Fruit fly (Drosophila melanogaster): ENCODE data around the gene CG32240.
A peak's percentile ranks its signal among the peaks of the same experiment; 100 is the strongest.

The CG32240 gene

dm6 chr3L:4380231-4380645 is 1.2 kb downstream of the CG32240 start, which contains the start of gene DopEcR (continued):
- no peak for TF ChIP-seq CG11085 (GFP tag; IDR thresholded peaks at IDR 0.05)
- no peak for TF ChIP-seq slp2 (GFP tag; optimal IDR thresholded peaks at IDR 0.05)
- TF ChIP-seq Lim3 (GFP tag; IDR thresholded peaks at IDR 0.05), result no peak
- TF ChIP-seq lbe (GFP tag; optimal IDR thresholded peaks at IDR 0.05), result no peak
- TF ChIP-seq CG18011 (GFP tag; optimal IDR thresholded peaks at IDR 0.05), result no peak
- no peak for TF ChIP-seq CG1233 (GFP tag; optimal IDR thresholded peaks at IDR 0.05)
- no peak for TF ChIP-seq CG4282 (GFP tag; optimal IDR thresholded peaks at IDR 0.05)
- peak; percentile 32 for TF ChIP-seq CG6854 (GFP tag; optimal IDR thresholded peaks at IDR 0.05)
- TF ChIP-seq CG6254 (GFP tag; optimal IDR thresholded peaks at IDR 0.05), result peak; percentile 3
- peak; percentile 33 for TF ChIP-seq CG10147 (GFP tag; optimal IDR thresholded peaks at IDR 0.05)
- no peak for TF ChIP-seq hkb (optimal IDR thresholded peaks at IDR 0.05)
- TF ChIP-seq hkb (GFP tag; IDR thresholded peaks at IDR 0.05), result peak; percentile 52
- peak; percentile 40 for TF ChIP-seq CG13296 (GFP tag; optimal IDR thresholded peaks at IDR 0.05)
- TF ChIP-seq psq (GFP tag; optimal IDR thresholded peaks at IDR 0.05), result no peak
- no peak for TF ChIP-seq pan (optimal IDR thresholded peaks at IDR 0.05)
- no peak for TF ChIP-seq pan (GFP tag; optimal IDR thresholded peaks at IDR 0.05 in 1 of 2, IDR thresholded peaks at IDR 0.05 in 1 of 2)
- peak; percentile 46 for TF ChIP-seq fd64A (GFP tag; optimal IDR thresholded peaks at IDR 0.05)
- no peak for TF ChIP-seq CG7786 (GFP tag; optimal IDR thresholded peaks at IDR 0.05)
- no peak for TF ChIP-seq tin (GFP tag; optimal IDR thresholded peaks at IDR 0.05)
- TF ChIP-seq Deaf1 (tag; optimal IDR thresholded peaks at IDR 0.05), result peak; percentile 64
- no peak for TF ChIP-seq dati (GFP tag; IDR thresholded peaks at IDR 0.05)
- no peak for TF ChIP-seq pfk (GFP tag; optimal IDR thresholded peaks at IDR 0.05)
- TF ChIP-seq Bteb2 (GFP tag; optimal IDR thresholded peaks at IDR 0.05), result no peak
- no peak for TF ChIP-seq ttk (GFP tag; IDR thresholded peaks at IDR 0.05)
- no peak for TF ChIP-seq Elba2 (GFP tag; optimal IDR thresholded peaks at IDR 0.05)
- peak; percentile 20; the same call in 1 of the 2 replicates for TF ChIP-seq Bgb (GFP tag; IDR thresholded peaks at IDR 0.05; ENCODE audit: partially characterized antibody)
- peak; percentile 39; the same call in 1 of the 2 replicates for TF ChIP-seq ara (GFP tag; IDR thresholded peaks at IDR 0.05)
- TF ChIP-seq ato (GFP tag; IDR thresholded peaks at IDR 0.05; ENCODE audit: partially characterized antibody), result no peak
- TF ChIP-seq Doc3 (GFP tag; IDR thresholded peaks at IDR 0.05; ENCODE audit: partially characterized antibody), result no peak
- no peak for TF ChIP-seq tup (GFP tag; optimal IDR thresholded peaks at IDR 0.05)
- TF ChIP-seq MESR4 (GFP tag; optimal IDR thresholded peaks at IDR 0.05), result no peak
- peak; percentile 63; the same call in 1 of the 2 replicates for TF ChIP-seq vvl (GFP tag; IDR thresholded peaks at IDR 0.05)
- no peak for TF ChIP-seq CG13894 (tag; optimal IDR thresholded peaks at IDR 0.05)
- no peak for TF ChIP-seq Oli (tag; optimal IDR thresholded peaks at IDR 0.05)
- TF ChIP-seq sc (optimal IDR thresholded peaks at IDR 0.05), result no peak
- TF ChIP-seq sc (GFP tag; optimal IDR thresholded peaks at IDR 0.05), result no peak
- TF ChIP-seq CG4730 (GFP tag; IDR thresholded peaks at IDR 0.05), result no peak
- no peak for TF ChIP-seq CG42726 (GFP tag; IDR thresholded peaks at IDR 0.05; ENCODE audit: partially characterized antibody)
- TF ChIP-seq CG12219 (GFP tag; optimal IDR thresholded peaks at IDR 0.05), result peak; percentile 24
- no peak for TF ChIP-seq fd96Cb (tag; optimal IDR thresholded peaks at IDR 0.05)
- no peak; the same call in 2 of the 3 replicates for TF ChIP-seq so (GFP tag; IDR thresholded peaks at IDR 0.05)
- peak; percentile 2 for TF ChIP-seq CG3407 (GFP tag; optimal IDR thresholded peaks at IDR 0.05)
- peak; percentile 39; the same call in 1 of the 2 replicates for TF ChIP-seq crol (GFP tag; IDR thresholded peaks at IDR 0.05)
- TF ChIP-seq CG2116 (GFP tag; optimal IDR thresholded peaks at IDR 0.05), result no peak
- 0 out of 2 replicates have a peak, but pooled peaks have one; percentile 13 for TF ChIP-seq sens-2 (GFP tag; IDR thresholded peaks at IDR 0.05)
- TF ChIP-seq CG2199 (GFP tag; IDR thresholded peaks at IDR 0.05), result no peak
- TF ChIP-seq Blimp-1 (GFP tag; optimal IDR thresholded peaks at IDR 0.05), result peak; percentile 38
- TF ChIP-seq Stat92E (GFP tag; optimal IDR thresholded peaks at IDR 0.05), result peak in 1 of 3 experiments; percentile 49
- TF ChIP-seq Gug (GFP tag; IDR thresholded peaks at IDR 0.05), result no peak
- TF ChIP-seq CG10543 (GFP tag; optimal IDR thresholded peaks at IDR 0.05), result peak; percentile 44
- no peak for TF ChIP-seq Dp (GFP tag; optimal IDR thresholded peaks at IDR 0.05)

Measured in whole organism, embryonic.